Worm (Caenorhabditis elegans) whole organism, young adult: ENCODE results near the gene clec-32.
A peak's percentile ranks its signal among the peaks of the same experiment; 100 is the strongest.

Experiments
- B0336.3 ChIP-seq: fragments of 200-800 bp; sonication (Bioruptor generic); IDR thresholded peaks from 2 replicates; pipeline ENCODE4 v1.3.6; 2022; ENCODE audit warnings: missing genetic modification characterization, missing compliant biosample characterization
- C17E4.6 ChIP-seq: fragments of 200-800 bp; sonication (Bioruptor generic); IDR thresholded peaks from 2 replicates; pipeline ENCODE4 v1.3.6; 2022; ENCODE audit warnings: missing genetic modification reagents, missing genetic modification characterization, missing compliant biosample characterization
- F22D6.2 ChIP-seq: sonication (generic microtip); optimal IDR thresholded peaks from 2 replicates; lab custom pipeline; 2016; ENCODE audit warnings: mild to moderate bottlenecking, missing genetic modification characterization, missing compliant biosample characterization
- F37B4.10 ChIP-seq: fragments of 200-800 bp; sonication (Bioruptor generic); IDR thresholded peaks from 2 replicates; pipeline ENCODE4 v1.3.6; 2022; ENCODE audit warnings: missing genetic modification characterization, missing compliant biosample characterization
- F57A8.1 ChIP-seq: fragments of 200-800 bp; sonication (Bioruptor generic); optimal IDR thresholded peaks from 2 replicates; lab custom pipeline; 2018; ENCODE audit warnings: mild to moderate bottlenecking, missing genetic modification characterization, moderate library complexity, missing compliant biosample characterization
- T26A5.8 ChIP-seq: sonication (generic microtip); optimal IDR thresholded peaks from 2 replicates; lab custom pipeline; 2016; ENCODE audit warnings: missing genetic modification characterization, missing compliant biosample characterization
- Y53G8AR.9 ChIP-seq: fragments of 200-800 bp; sonication (Bioruptor generic); conservative IDR thresholded peaks from 2 replicates; pipeline ENCODE4 v1.3.6; 2022; ENCODE audit warnings: missing genetic modification reagents, missing genetic modification characterization, missing compliant biosample characterization
- Y56A3A.18 ChIP-seq: fragments of 200-800 bp; sonication (Bioruptor generic); IDR thresholded peaks from 2 replicates; pipeline ENCODE4 v1.3.6; 2022; ENCODE audit warnings: missing genetic modification reagents, missing genetic modification characterization, missing compliant biosample characterization
- ZK185.1 ChIP-seq: sonication (generic microtip); optimal IDR thresholded peaks from 2 replicates; lab custom pipeline; 2016; ENCODE audit warnings: mild to moderate bottlenecking, missing genetic modification characterization, missing compliant biosample characterization; ENCODE audit not compliant: poor library complexity, severe bottlenecking
- attf-5 ChIP-seq: fragments of 200-800 bp; sonication (Bioruptor generic); optimal IDR thresholded peaks from 2 replicates; lab custom pipeline; 2018; ENCODE audit warnings: mild to moderate bottlenecking, missing genetic modification characterization, missing compliant biosample characterization
- bed-2 ChIP-seq: fragments of 200-800 bp; sonication (Bioruptor generic); IDR thresholded peaks from 2 replicates; pipeline ENCODE4 v1.3.6; 2022; ENCODE audit warnings: missing genetic modification reagents, missing genetic modification characterization, missing compliant biosample characterization
- ccch-3 ChIP-seq: fragments of 200-800 bp; sonication (Bioruptor generic); optimal IDR thresholded peaks from 2 replicates; lab custom pipeline; 2018; ENCODE audit warnings: mild to moderate bottlenecking, missing genetic modification characterization, missing compliant biosample characterization
- ceh-40 ChIP-seq: fragments of 200-800 bp; sonication (Bioruptor generic); IDR thresholded peaks from 2 replicates; pipeline ENCODE4 v1.3.6; 2022; ENCODE audit warnings: missing genetic modification characterization, missing compliant biosample characterization
- ceh-91 ChIP-seq: fragments of 200-800 bp; sonication (Bioruptor generic); IDR thresholded peaks from 2 replicates; pipeline ENCODE4 v1.3.6; 2022; ENCODE audit warnings: missing genetic modification reagents, missing genetic modification characterization, missing compliant biosample characterization
- die-1 ChIP-seq: sonication (generic microtip); optimal IDR thresholded peaks from 2 replicates; lab custom pipeline; 2016; ENCODE audit warnings: missing genotype, mild to moderate bottlenecking, missing genetic modification characterization, missing compliant biosample characterization
- dox-1 ChIP-seq: fragments of 200-800 bp; sonication (Bioruptor generic); IDR thresholded peaks from 2 replicates; pipeline ENCODE4 v1.3.6; 2022; ENCODE audit warnings: missing genetic modification reagents, missing genetic modification characterization, missing compliant biosample characterization
- dpff-1 ChIP-seq: sonication (generic microtip); optimal IDR thresholded peaks from 2 replicates; lab custom pipeline; 2017; ENCODE audit warnings: mild to moderate bottlenecking, missing genetic modification characterization, missing compliant biosample characterization
- dpl-1 ChIP-seq: fragments of 150-350 bp; optimal IDR thresholded peaks from 2 replicates; lab custom pipeline; 2014; ENCODE audit warnings: missing biosample characterization, missing genetic modification reagents, missing genetic modification characterization
- egrh-3 ChIP-seq: fragments of 200-800 bp; sonication (Bioruptor generic); IDR thresholded peaks from 2 replicates; pipeline ENCODE4 v1.3.6; 2022; ENCODE audit warnings: missing genetic modification reagents, missing genetic modification characterization, missing compliant biosample characterization
- ekl-4 ChIP-seq: fragments of 200-800 bp; sonication (Bioruptor generic); IDR thresholded peaks from 2 replicates; pipeline ENCODE4 v1.3.6; 2022; ENCODE audit warnings: missing genetic modification reagents, missing genetic modification characterization, missing compliant biosample characterization
- hmg-1.2 ChIP-seq: fragments of 200-800 bp; sonication (Bioruptor generic); IDR thresholded peaks from 2 replicates; pipeline ENCODE4 v1.3.6; 2022; ENCODE audit warnings: missing genetic modification reagents, missing genetic modification characterization, missing compliant biosample characterization
- lir-1 ChIP-seq: fragments of 200-800 bp; sonication (Bioruptor generic); conservative IDR thresholded peaks from 2 replicates; pipeline ENCODE4 v1.3.6; 2022; ENCODE audit warnings: missing genetic modification reagents, missing genetic modification characterization, missing compliant biosample characterization
- lsl-1 ChIP-seq: fragments of 200-800 bp; sonication (Bioruptor generic); optimal IDR thresholded peaks from 2 replicates; lab custom pipeline; 2018; ENCODE audit warnings: mild to moderate bottlenecking, missing genetic modification characterization, moderate library complexity, missing compliant biosample characterization
- madf-8 ChIP-seq: fragments of 200-800 bp; sonication (Bioruptor generic); conservative IDR thresholded peaks from 2 replicates; pipeline ENCODE4 v1.3.6; 2022; ENCODE audit warnings: missing genetic modification reagents, missing genetic modification characterization, missing compliant biosample characterization
- nfyb-1 ChIP-seq: fragments of 200-800 bp; sonication (Bioruptor generic); IDR thresholded peaks from 2 replicates; pipeline ENCODE4 v1.3.6; 2022; ENCODE audit warnings: missing genetic modification reagents, missing genetic modification characterization, missing compliant biosample characterization
- nhr-27 ChIP-seq: fragments of 200-800 bp; sonication (Bioruptor generic); optimal IDR thresholded peaks from 2 replicates; lab custom pipeline; 2018; ENCODE audit warnings: mild to moderate bottlenecking, missing genetic modification characterization, moderate library complexity, missing compliant biosample characterization
- nhr-80 ChIP-seq: sonication (generic microtip); optimal IDR thresholded peaks from 2 replicates; lab custom pipeline; 2016; ENCODE audit warnings: missing genetic modification characterization, missing compliant biosample characterization
- rcor-1 ChIP-seq: fragments of 200-800 bp; sonication (Bioruptor generic); IDR thresholded peaks from 2 replicates; pipeline ENCODE4 v1.3.6; 2022; ENCODE audit warnings: missing genetic modification reagents, missing genetic modification characterization, missing compliant biosample characterization
- repo-1 ChIP-seq: sonication (generic microtip); optimal IDR thresholded peaks from 2 replicates; lab custom pipeline; 2017; ENCODE audit warnings: mild to moderate bottlenecking, missing genetic modification characterization, missing compliant biosample characterization
- snpc-1.3 ChIP-seq: sonication (generic microtip); optimal IDR thresholded peaks from 2 replicates; lab custom pipeline; 2017; ENCODE audit warnings: missing genetic modification characterization, mild to moderate bottlenecking, missing compliant biosample characterization, antibody characterized with exemption, moderate library complexity, missing genotype, missing genetic modification reagents; ENCODE audit not compliant: insufficient read depth
- snpc-4 ChIP-seq, 5 experiments: fragments of 150-350 bp in 1 of 5; sonication (generic microtip) in 4 of 5; optimal IDR thresholded peaks; 2 replicates each; lab custom pipeline; 2014 to 2018; ENCODE audit warnings: missing genetic modification characterization in 5 of 5, missing biosample characterization in 3 of 5, antibody characterized with exemption in 2 of 5, mild to moderate bottlenecking in 2 of 5, missing compliant biosample characterization in 2 of 5, missing genotype in 2 of 5, moderate library complexity in 2 of 5, missing genetic modification reagents in 1 of 5
- tbp1 ChIP-seq: fragments of 200-800 bp; sonication (Bioruptor generic); optimal IDR thresholded peaks from 2 replicates; lab custom pipeline; 2018; ENCODE audit warnings: mild to moderate bottlenecking, missing genetic modification characterization, missing compliant biosample characterization
- tbx-9 ChIP-seq: sonication (generic microtip); optimal IDR thresholded peaks from 2 replicates; lab custom pipeline; 2016; ENCODE audit warnings: borderline replicate concordance, missing genetic modification characterization, inconsistent platforms, missing compliant biosample characterization
- tlf-1 ChIP-seq: fragments of 200-800 bp; sonication (Bioruptor generic); optimal IDR thresholded peaks from 2 replicates; lab custom pipeline; 2018; ENCODE audit warnings: mild to moderate bottlenecking, missing genetic modification characterization, missing compliant biosample characterization
- zim-3 ChIP-seq: sonication (generic microtip); optimal IDR thresholded peaks from 2 replicates; lab custom pipeline; 2017; ENCODE audit warnings: mild to moderate bottlenecking, missing genetic modification characterization, moderate library complexity, missing compliant biosample characterization
- ztf-25 ChIP-seq: fragments of 200-800 bp; sonication (Bioruptor generic); IDR thresholded peaks from 2 replicates; pipeline ENCODE4 v1.3.6; 2022; ENCODE audit warnings: missing genetic modification reagents, missing genetic modification characterization, missing compliant biosample characterization
- ztf-28 ChIP-seq: fragments of 200-800 bp; sonication (Bioruptor generic); IDR thresholded peaks from 2 replicates; pipeline ENCODE4 v1.3.6; 2022; ENCODE audit warnings: missing genetic modification reagents, missing genetic modification characterization, missing compliant biosample characterization
- ztf-3 ChIP-seq: fragments of 200-800 bp; sonication (Bioruptor generic); optimal IDR thresholded peaks from 2 replicates; lab custom pipeline; 2018; ENCODE audit warnings: mild to moderate bottlenecking, missing genetic modification characterization, missing compliant biosample characterization
- ztf-6 ChIP-seq: fragments of 200-800 bp; sonication (Bioruptor generic); IDR thresholded peaks from 2 replicates; pipeline ENCODE4 v1.3.6; 2022; ENCODE audit warnings: missing genetic modification reagents, missing genetic modification characterization, missing compliant biosample characterization

The clec-32 gene

DNA sequence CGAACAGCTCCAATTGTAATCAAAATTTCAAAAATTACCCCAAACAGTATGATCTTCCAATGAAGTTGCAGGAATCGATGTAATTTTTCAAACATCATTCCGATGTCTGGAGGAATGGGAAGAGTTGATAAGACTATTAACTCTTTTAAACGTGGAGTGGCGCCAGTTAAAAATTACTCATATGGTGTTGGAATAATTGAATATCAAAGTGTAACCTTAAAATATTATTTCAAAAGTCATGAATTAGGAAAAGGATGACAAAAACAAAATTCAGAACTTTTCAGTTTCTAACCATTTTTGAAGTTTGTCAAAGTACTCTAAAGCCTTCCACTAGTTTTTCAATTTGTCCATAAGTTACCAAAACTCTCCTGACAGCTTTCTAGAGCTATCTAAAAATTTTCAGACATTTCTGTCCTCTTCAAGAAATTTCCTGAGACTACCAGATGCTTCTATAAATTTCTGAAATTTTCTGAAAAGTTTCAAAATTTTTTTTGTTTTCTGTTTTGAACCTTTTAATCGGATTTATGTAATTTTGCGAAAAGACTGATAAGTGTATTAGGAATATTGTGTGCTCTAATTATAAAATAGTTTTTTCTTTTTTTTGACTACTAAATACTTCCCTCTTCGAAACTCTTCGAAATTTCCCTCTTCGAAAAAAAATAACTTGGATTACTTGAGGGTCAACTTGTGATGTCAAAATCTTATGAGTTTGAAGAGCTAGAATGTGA lies 7.5 kb downstream of the clec-32 start, which contains the start of the genes clec-35 and clec-27:
TSS of gene clec-35 (minus strand) at position 101 of the 728 bp plus-strand sequence.
TSS of gene clec-27 (plus strand) at position 678 of the 728 bp plus-strand sequence.
- no peak for TF ChIP-seq ztf-6 (GFP tag; lab: Robert Waterston, UW)
- TF ChIP-seq snpc-4 (GFP tag; optimal IDR thresholded peaks at IDR 0.05; lab: Kevin White, UChicago) = no peak
- no peak for TF ChIP-seq snpc-4 (tag; optimal IDR thresholded peaks at IDR 0.05; lab: Kevin White, UChicago)
- TF ChIP-seq C17E4.6 = no peak
- no peak for TF ChIP-seq ztf-3 (GFP tag; lab: Kevin White, UChicago)
- TF ChIP-seq ZK185.1 (tag; lab: Kevin White, UChicago) = no peak
- TF ChIP-seq repo-1 (tag; lab: Kevin White, UChicago) = no peak
- no peak for TF ChIP-seq rcor-1 (GFP tag; lab: Robert Waterston, UW)
- TF ChIP-seq dpff-1 (tag; lab: Kevin White, UChicago) = no peak
- no peak for TF ChIP-seq F37B4.10 (GFP tag; lab: Robert Waterston, UW)
- no peak for TF ChIP-seq ccch-3
- TF ChIP-seq ceh-91 (GFP tag; lab: Robert Waterston, UW) = no peak
- no peak for TF ChIP-seq tbx-9
- TF ChIP-seq bed-2 (GFP tag; lab: Robert Waterston, UW) = no peak
- TF ChIP-seq egrh-3 = no peak
- TF ChIP-seq dpl-1 (GFP tag; lab: Kevin White, UChicago) = no peak
- TF ChIP-seq nfyb-1 (GFP tag; lab: Robert Waterston, UW) = no peak
- TF ChIP-seq tlf-1 (GFP tag; lab: Kevin White, UChicago) = no peak
- TF ChIP-seq nhr-80 (tag; lab: Kevin White, UChicago) = no peak

DNA sequence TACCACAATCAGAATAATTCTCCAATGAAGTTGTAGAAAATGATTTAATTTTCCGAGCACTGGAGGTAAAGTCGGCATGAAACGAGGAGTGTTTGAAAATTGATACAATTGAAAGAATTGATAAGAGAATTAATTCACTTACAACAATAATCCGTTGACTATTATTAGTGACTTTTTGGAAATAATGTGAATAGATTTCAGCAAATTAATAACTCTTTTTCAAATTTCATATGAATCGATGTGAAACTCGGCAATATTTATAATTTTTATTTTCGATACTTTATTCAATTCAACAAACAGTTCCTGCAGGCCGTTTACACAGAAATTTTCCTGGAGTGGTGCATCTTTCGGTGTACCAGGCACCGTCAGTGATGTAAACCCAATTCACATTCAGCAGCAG lies 9.6 kb downstream of the clec-32 start, which contains the start of gene clec-37:
TSS of gene clec-37 (minus strand) at position 101 of the 400 bp plus-strand sequence.
- TF ChIP-seq dox-1 (GFP tag; lab: Robert Waterston, UW) (no peak), T26A5.8 (no peak), ekl-4 (GFP tag; lab: Robert Waterston, UW) (no peak), zim-3 (tag; lab: Kevin White, UChicago) (no peak), F22D6.2 (tag; lab: Kevin White, UChicago) (no peak), attf-5 (GFP tag; lab: Kevin White, UChicago) (no peak), tbp1 (no peak), madf-8 (no peak), snpc-1.3 (no peak), ztf-28 (GFP tag; lab: Robert Waterston, UW) (no peak), Y53G8AR.9 (GFP tag; lab: Robert Waterston, UW) (no peak), B0336.3 (GFP tag; lab: Robert Waterston, UW) (no peak), lir-1 (GFP tag; lab: Robert Waterston, UW) (no peak)

DNA sequence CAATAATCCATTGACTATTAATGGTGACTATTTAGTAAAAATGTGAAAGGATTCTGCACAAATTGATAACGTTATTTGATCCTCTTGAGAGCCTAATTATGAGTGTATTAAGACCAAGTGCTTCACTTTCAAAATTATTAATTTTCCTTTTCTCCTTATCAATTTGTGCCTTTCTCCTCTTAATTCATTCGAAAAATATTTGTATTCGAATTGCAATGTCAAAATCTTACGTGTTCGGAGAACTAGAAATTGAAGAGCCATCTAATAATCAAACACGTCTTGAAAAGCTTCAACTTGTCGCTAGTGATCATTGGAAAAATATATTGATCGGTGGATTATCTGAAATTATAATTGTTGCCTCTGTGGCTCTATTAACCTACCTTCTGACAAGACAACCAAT lies 13.1 kb downstream of the clec-32 start, which contains the start of the genes clec-36 and clec-26:
TSS of gene clec-36 (minus strand) at position 101 of the 400 bp plus-strand sequence.
TSS of gene clec-26 (plus strand) at position 114 of the 400 bp plus-strand sequence.
- TF ChIP-seq nhr-80 (tag; lab: Kevin White, UChicago) (peak; percentile 18), ccch-3 (no peak)
- TF ChIP-seq, all 124 proteins: peak for 1

DNA sequence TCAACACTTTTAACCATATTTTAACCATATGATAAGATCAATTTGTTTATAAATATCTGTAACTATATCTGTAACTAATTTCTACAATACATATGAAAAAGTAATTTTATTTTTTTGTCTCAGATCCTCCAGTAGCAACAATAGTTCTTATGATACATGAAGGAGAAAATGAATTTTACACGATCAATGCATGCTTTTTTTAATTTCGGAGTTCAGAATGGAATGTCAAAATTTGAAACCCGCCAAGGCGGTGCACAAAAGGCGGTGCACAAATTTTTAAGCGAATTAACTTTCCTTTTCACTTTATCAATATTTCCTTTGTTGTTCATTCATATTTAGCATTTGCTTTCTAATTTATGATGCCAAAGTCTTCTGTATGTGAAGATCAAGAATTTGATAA lies 18.7 kb downstream of the clec-32 start, which contains the start of gene clec-25:
TSS of gene clec-25 (plus strand) at position 301 of the 400 bp plus-strand sequence.
- no peak for TF ChIP-seq F57A8.1 (GFP tag; lab: Kevin White, UChicago)
- no peak for TF ChIP-seq ceh-40 (GFP tag; lab: Robert Waterston, UW)
- no peak for TF ChIP-seq ekl-4 (GFP tag; lab: Robert Waterston, UW)
- no peak for TF ChIP-seq ztf-25
- no peak for TF ChIP-seq lir-1 (GFP tag; lab: Robert Waterston, UW)
- TF ChIP-seq lsl-1 (GFP tag; lab: Kevin White, UChicago) = no peak
- no peak for TF ChIP-seq die-1 (tag; lab: Kevin White, UChicago)
- TF ChIP-seq nhr-27 (tag; lab: Kevin White, UChicago) = no peak
- no peak for TF ChIP-seq Y56A3A.18
- no peak for TF ChIP-seq hmg-1.2 (GFP tag; lab: Robert Waterston, UW)
- TF ChIP-seq, all 124 proteins: peak for 0
